Fruit fly (Drosophila melanogaster) whole organism: ENCODE results near the gene CG13026.
A peak's percentile ranks its signal among the peaks of the same experiment; 100 is the strongest.

Experiments
- CG8478 ChIP-seq: fragments of >200 bp; optimal IDR thresholded peaks from 2 replicates; lab custom pipeline; 2018; ENCODE audit warnings: inconsistent platforms
- Dll ChIP-seq: fragments of >200 bp; optimal IDR thresholded peaks from 2 replicates; lab custom pipeline; 2017
- EcR ChIP-seq, 2 experiments: fragments of >200 bp; optimal IDR thresholded peaks; 2 replicates each; lab custom pipeline; 2017; ENCODE audit warnings: missing biosample characterization in 2 of 2, missing genetic modification characterization in 2 of 2, missing genetic modification reagents in 2 of 2
- pan ChIP-seq: fragments of >200 bp; optimal IDR thresholded peaks from 2 replicates; lab custom pipeline; 2017
- psq ChIP-seq: fragments of >200 bp; optimal IDR thresholded peaks from 2 replicates; lab custom pipeline; 2017
- usp ChIP-seq: fragments of >200 bp; optimal IDR thresholded peaks from 2 replicates; lab custom pipeline; 2017; ENCODE audit warnings: missing biosample characterization, missing genetic modification characterization, mixed read lengths

CG13026 gene

DNA sequence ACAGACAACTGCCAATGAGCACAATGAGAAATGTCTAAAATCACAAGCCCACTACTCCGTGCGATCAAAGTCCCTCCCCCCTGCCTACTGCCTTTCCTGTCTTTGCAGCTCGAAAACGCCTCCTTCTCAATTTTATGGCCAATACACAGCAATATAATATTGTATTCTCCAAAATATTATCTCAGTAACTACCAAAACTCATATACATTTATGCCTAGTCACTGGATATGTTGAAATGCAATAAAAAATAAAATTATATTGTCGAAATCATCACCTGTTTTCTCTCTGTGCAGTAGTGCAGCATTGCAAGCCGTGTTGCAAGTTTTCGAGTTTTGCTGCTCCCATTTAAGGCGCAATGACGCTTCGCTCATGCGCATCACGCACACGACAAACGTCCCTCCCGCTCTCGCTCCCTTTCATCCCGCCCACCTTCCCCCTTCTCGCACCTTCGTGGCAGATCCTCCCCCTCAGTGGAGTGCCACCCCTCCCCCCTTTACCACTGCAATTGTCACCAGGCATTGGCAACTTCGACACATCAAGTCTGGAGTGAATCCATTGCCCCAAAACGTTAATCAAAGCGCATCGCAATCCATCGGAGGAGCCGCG lies 32.6 kb upstream of the CG13026 start:
- TF ChIP-seq CG8478 (lab: Kevin White, UChicago) (no peak), psq (no peak), Dll (lab: Kevin White, UChicago) (no peak), usp (GFP tag; lab: Kevin White, UChicago) (no peak), EcR (GFP tag; optimal IDR thresholded peaks at IDR 0.05; lab: Kevin White, UChicago) (no peak), pan (lab: Kevin White, UChicago) (no peak)

DNA sequence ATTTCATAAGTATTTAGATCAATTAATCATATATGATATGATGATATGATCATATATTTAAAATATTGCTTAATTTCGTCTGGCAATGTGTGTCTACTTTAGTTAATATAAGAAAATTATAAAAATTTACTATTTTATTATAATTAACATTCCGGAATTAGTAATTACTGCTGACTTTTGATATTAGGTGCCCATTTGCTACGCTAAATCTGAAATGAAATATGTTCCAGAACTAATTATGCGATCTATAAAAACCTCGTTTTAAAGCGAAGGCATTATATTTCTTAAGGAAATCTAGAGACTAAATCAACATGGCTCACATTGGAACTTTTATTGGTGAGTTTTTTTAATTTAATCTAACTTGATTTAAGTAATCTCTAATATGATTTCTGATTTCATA lies 29.2 kb upstream of the CG13026 start, which contains the start of gene CG42852:
TSS of gene CG42852 (plus strand) at position 301 of the 400 bp plus-strand sequence.
- no peak for TF ChIP-seq psq
- no peak for TF ChIP-seq usp (GFP tag; lab: Kevin White, UChicago)
- no peak for TF ChIP-seq EcR (GFP tag; optimal IDR thresholded peaks at IDR 0.05; lab: Kevin White, UChicago)
- TF ChIP-seq CG8478 (lab: Kevin White, UChicago) = no peak
- TF ChIP-seq Dll (lab: Kevin White, UChicago) = no peak
- no peak for TF ChIP-seq pan (lab: Kevin White, UChicago)

DNA sequence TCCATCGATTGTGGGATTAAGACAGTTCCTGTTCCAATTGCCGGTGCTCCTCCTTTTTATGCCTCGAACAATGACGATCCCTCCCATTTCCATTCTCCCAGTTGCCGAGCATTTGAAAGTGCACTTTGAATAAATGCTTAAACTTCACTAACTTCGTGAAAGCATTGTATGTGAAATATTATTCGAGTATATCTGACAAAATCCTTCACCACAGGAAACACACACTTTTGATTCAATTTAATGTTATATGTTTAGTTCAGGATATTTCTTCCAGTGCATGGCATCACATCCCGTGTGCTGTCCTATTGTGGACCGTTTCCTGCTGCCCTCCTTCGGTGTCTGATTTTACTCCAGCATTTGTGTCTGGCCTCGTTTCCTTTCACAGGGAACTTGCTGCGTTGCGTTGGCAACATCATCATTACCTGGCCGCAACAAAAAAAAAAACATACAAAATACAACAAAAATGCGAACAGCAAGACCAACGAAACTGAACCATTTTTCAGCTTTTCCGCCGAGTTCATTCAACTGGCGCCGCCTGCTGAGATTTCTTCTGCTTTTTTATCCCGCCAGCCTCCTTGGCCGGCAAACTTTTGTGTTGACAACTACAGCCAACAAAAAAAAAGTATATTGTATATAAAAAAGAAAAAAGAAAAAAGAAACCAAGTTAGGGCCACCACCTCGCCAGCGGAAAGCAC lies 26.6 kb upstream of the CG13026 start:
- TF ChIP-seq EcR (GFP tag; optimal IDR thresholded peaks at IDR 0.05; lab: Kevin White, UChicago) (peak in 1 of 2 experiments; percentile 73), CG8478 (lab: Kevin White, UChicago) (no peak)

- TF ChIP-seq EcR (GFP tag; optimal IDR thresholded peaks at IDR 0.05; lab: Kevin White, UChicago) (no peak), psq (no peak), Dll (lab: Kevin White, UChicago) (no peak), pan (lab: Kevin White, UChicago) (no peak), CG8478 (lab: Kevin White, UChicago) (no peak), usp (GFP tag; lab: Kevin White, UChicago) (no peak)
These were observed 25.6 kb upstream of the CG13026 start for dm6 chr3L:16751487-16752054.

DNA sequence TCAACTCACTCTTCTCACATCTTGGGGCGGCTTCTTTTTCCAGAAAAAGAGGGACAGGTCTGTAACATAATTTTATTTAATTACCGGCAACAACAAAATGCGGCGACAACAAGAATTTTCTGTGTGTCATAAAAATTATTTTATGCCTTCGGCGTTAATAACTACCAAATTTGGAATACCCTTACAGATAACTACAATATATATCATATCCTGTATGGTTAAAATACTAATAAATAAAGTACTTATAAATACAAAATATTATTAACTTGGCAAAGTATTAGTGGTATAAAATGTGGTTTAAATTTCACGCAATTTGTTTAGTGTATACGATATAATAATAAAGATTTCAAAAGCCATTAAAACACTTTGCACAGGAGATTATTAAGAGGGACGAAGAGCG lies 24.8 kb upstream of the CG13026 start:
- TF ChIP-seq pan (lab: Kevin White, UChicago) = no peak
- no peak for TF ChIP-seq psq
- no peak for TF ChIP-seq usp (GFP tag; lab: Kevin White, UChicago)
- TF ChIP-seq Dll (lab: Kevin White, UChicago) = no peak
- no peak for TF ChIP-seq EcR (GFP tag; optimal IDR thresholded peaks at IDR 0.05; lab: Kevin White, UChicago)
- no peak for TF ChIP-seq CG8478 (lab: Kevin White, UChicago)

DNA sequence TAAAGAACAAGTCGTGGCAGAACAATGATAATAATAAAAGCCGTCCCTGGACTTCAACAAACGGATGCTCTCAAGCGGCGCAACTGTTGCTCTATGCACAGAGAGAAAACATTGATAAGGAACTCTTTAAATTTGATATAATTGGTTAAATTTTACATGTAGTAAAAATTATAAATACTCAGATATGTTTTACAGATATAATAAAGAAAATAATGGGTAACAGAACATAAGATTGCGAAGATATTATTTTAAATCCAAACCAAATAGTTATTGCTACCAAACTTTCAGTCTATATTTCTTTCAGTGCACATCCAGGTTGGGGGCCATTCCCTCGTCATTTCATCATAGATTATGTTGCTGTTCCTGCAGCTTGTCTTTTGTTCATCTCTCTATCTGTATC lies 23.8 kb upstream of the CG13026 start:
- TF ChIP-seq EcR (GFP tag; optimal IDR thresholded peaks at IDR 0.05; lab: Kevin White, UChicago) (no peak), pan (lab: Kevin White, UChicago) (no peak)

dm6 chr3L:16748343-16748742 lies 22.4 kb upstream of the CG13026 start:
- no peak for TF ChIP-seq usp (GFP tag; lab: Kevin White, UChicago)
- no peak for TF ChIP-seq pan (lab: Kevin White, UChicago)
- TF ChIP-seq EcR (GFP tag; optimal IDR thresholded peaks at IDR 0.05; lab: Kevin White, UChicago) = no peak
- no peak for TF ChIP-seq CG8478 (lab: Kevin White, UChicago)
- TF ChIP-seq psq = no peak
- no peak for TF ChIP-seq Dll (lab: Kevin White, UChicago)

DNA sequence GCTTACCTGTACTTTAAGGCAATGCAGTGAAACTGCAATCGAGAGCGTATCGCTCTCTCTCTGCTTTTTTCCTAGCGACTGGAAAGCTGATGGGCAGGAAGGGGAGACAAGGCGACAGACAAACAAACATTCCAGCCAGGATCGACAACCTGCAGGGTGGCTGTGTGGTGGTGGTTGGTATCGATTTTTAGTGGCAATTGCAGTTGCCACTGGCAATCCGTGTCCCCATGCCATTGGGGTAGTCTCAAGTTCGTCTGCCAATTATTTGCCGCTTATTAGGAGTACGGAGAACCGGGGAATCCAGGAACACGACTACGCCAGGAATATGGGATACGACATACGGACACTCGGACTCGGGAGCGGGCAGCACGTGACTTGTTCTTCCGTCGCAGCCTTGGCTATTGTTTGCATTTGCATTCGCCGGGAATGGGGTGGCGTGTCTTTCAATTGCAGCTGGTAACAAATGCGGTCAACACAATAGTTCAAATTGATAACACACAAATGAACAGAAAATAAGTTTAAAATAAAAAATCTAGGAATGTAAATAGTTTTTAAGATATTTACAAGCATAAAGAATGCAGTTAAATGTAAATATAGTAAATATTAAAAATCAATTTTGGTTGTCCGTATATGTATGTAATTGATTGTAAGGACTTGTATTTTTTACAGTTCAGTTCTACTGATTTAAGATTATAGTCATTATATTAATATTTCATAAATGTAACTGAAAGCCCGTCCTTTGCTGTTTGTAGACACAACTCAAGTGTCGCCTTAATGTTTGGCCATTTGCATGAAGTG lies 20.8 kb upstream of the CG13026 start:
- TF ChIP-seq CG8478 (lab: Kevin White, UChicago) (no peak), usp (GFP tag; lab: Kevin White, UChicago) (no peak), psq (no peak), Dll (lab: Kevin White, UChicago) (no peak), EcR (GFP tag; optimal IDR thresholded peaks at IDR 0.05; lab: Kevin White, UChicago) (no peak), pan (lab: Kevin White, UChicago) (no peak)

DNA sequence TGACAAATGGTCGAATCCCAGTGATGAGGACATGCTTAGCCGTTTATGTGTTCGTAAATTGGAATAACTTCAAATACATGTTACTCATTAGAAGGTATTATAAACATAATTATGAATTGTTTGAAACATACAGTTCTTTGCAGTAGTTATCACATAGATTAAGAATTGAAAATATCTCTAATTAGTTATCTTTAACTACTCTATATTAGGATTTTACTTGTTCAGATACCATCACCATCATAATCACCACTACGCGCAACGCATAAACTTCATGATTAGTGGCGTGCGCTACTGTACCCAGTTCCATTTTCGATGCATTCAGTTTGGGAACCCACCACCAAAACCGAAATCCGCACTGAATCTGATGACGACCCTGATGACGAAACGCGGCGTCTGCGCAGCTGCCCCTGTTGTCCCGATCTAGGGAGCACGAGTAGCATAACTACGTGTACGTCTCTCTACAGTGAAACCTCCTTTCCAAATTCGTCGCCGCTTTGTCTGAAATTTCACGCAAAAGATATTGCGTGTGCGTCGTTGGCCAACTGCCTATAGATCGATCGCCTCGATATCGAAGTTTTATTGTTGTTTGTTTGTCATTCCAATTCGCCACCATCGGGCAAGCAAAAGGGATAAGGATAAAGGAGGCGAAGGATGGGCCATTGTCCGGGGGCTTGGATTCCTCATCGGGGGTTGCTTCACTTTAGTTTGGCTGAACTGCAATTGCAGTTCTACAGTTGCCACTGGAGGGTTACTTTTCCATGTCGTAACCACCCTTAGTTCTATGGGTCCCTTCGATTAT lies 18.1 kb upstream of the CG13026 start:
- TF ChIP-seq pan (lab: Kevin White, UChicago) (no peak), psq (no peak), usp (GFP tag; lab: Kevin White, UChicago) (no peak), Dll (lab: Kevin White, UChicago) (no peak), EcR (GFP tag; optimal IDR thresholded peaks at IDR 0.05; lab: Kevin White, UChicago) (no peak), CG8478 (lab: Kevin White, UChicago) (no peak)

DNA sequence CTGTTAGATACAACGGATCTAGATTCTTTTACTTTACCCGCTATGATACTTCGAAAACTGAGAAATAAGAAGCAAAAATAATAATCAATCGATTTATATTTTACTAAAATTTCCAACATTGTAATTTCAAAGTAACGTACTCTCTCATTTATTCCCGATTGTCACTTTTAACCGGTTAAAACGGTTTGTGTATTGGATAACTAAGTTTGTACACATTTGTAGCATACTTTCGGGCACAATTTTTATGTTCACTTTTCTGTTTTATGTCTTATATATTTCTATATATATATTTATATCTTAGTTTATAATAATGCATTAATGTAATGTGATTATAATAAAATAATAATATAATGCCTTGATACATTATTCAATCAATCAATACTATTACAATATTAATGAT lies 15.7 kb upstream of the CG13026 start:
- no peak for TF ChIP-seq CG8478 (lab: Kevin White, UChicago)
- no peak for TF ChIP-seq psq

DNA sequence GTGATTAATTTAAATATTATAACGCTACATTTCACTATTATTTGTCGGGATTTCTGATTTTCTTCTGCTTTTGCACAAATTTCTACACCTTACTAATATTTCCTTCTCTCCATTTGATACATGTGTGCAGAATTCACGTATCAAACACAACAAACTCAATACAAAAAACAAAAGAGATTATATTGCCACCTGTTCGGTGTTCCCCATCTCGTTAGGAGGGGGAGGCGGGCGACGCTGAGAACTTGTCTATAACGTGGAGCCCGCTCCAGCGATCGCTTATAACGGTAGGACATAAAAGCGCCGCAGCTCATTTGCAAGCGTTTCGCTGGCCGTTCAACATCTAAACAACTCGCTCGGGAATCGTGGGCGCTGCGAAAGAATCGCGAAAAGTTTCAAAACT lies 7.3 kb upstream of the CG13026 start, which contains the start of gene CG9701:
TSS of gene CG9701 (plus strand) at position 301 of the 400 bp plus-strand sequence.
- TF ChIP-seq Dll (lab: Kevin White, UChicago) = no peak
- no peak for TF ChIP-seq CG8478 (lab: Kevin White, UChicago)
- TF ChIP-seq pan (lab: Kevin White, UChicago) = no peak
- TF ChIP-seq EcR (GFP tag; optimal IDR thresholded peaks at IDR 0.05; lab: Kevin White, UChicago) = no peak
- no peak for TF ChIP-seq usp (GFP tag; lab: Kevin White, UChicago)
- no peak for TF ChIP-seq psq
